Worm (Caenorhabditis elegans): ENCODE data around the gene ceh-87.

DNA sequence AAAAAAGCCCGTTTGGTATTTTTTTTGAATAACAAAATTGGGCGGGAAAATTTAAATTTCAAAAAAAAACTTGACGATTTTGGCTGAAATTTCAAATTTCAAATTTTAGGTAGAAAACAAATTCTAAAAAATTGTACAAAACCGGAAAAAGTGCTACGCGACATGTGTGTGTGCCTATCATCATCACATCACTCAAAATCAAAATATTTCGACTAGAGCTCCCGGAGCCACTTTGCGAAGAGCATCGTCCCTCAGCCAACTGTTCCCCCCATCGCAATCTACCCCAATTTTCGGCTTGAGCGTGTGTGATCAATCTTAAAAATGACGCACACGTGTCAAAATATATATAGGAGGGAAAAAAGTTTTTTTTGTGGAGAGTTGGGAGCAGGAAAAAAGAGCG, 42.7 kb upstream of the ceh-87 start:
- TF ChIP-seq flt-1 (GFP tag; IDR thresholded peaks at IDR 0.05) (no peak), tab-1 (GFP tag; IDR thresholded peaks at IDR 0.05) (no peak), ztf-23 (GFP tag; IDR thresholded peaks at IDR 0.05) (no peak), med-1 (GFP tag; optimal IDR thresholded peaks at IDR 0.05; ENCODE audit: insufficient read depth) (no peak)

Measured in whole organism, midembryonic.